Fruit fly (Drosophila melanogaster): ENCODE data around the gene Rbp1.

The Rbp1 gene

dm6 chr3R:10832526-10833165, 48.5 kb downstream of the Rbp1 start (continued):
- no peak for TF ChIP-seq Hr78 (GFP tag; optimal IDR thresholded peaks at IDR 0.05)
- TF ChIP-seq Six4 (GFP tag; optimal IDR thresholded peaks at IDR 0.05) = no peak
- TF ChIP-seq btn (GFP tag; optimal IDR thresholded peaks at IDR 0.05) = no peak
- TF ChIP-seq sim (GFP tag; IDR thresholded peaks at IDR 0.05) = peak; percentile 38; the same call in 1 of the 2 replicates
- peak; percentile 38; the same call in 1 of the 2 replicates for TF ChIP-seq ara (GFP tag; IDR thresholded peaks at IDR 0.05)
- TF ChIP-seq Atf3 (GFP tag; optimal IDR thresholded peaks at IDR 0.05) = no peak
- no peak for TF ChIP-seq onecut (GFP tag; IDR thresholded peaks at IDR 0.05)
- TF ChIP-seq dysf (GFP tag; IDR thresholded peaks at IDR 0.05) = 0 out of 3 replicates have a peak, but pooled peaks have one; percentile 40
- no peak for TF ChIP-seq Camta (GFP tag; optimal IDR thresholded peaks at IDR 0.05)
- peak; percentile 59 for TF ChIP-seq Med (GFP tag)
- TF ChIP-seq CG10321 (GFP tag; IDR thresholded peaks at IDR 0.05) = no peak
- TF ChIP-seq knrl (GFP tag; IDR thresholded peaks at IDR 0.05; ENCODE audit: partially characterized antibody) = no peak
- TF ChIP-seq sisA (GFP tag; IDR thresholded peaks at IDR 0.05) = peak; percentile 56
- no peak for TF ChIP-seq CG12104 (GFP tag; optimal IDR thresholded peaks at IDR 0.05)
- TF ChIP-seq mam (GFP tag; optimal IDR thresholded peaks at IDR 0.05) = no peak
- TF ChIP-seq Aef1 (GFP tag; IDR thresholded peaks at IDR 0.05) = no peak
- no peak for TF ChIP-seq CG9609 (GFP tag; optimal IDR thresholded peaks at IDR 0.05)
- TF ChIP-seq tll (GFP tag; optimal IDR thresholded peaks at IDR 0.05) = no peak
- no peak for TF ChIP-seq MBD-R2 (GFP tag; IDR thresholded peaks at IDR 0.05)
- TF ChIP-seq ase (GFP tag; IDR thresholded peaks at IDR 0.05) = 0 out of 3 replicates have a peak, but pooled peaks have one; percentile 17
- TF ChIP-seq Deaf1 (tag; optimal IDR thresholded peaks at IDR 0.05) = no peak
- TF ChIP-seq sc (optimal IDR thresholded peaks at IDR 0.05) = no peak
- TF ChIP-seq sc (GFP tag; optimal IDR thresholded peaks at IDR 0.05) = no peak
- TF ChIP-seq pros (GFP tag; optimal IDR thresholded peaks at IDR 0.05) = no peak
- no peak for TF ChIP-seq CG30431 (GFP tag; optimal IDR thresholded peaks at IDR 0.05)
- TF ChIP-seq CG11093 (GFP tag; IDR thresholded peaks at IDR 0.05) = no peak
- TF ChIP-seq BtbVII (GFP tag; optimal IDR thresholded peaks at IDR 0.05) = no peak
- no peak for TF ChIP-seq fd3F (GFP tag; optimal IDR thresholded peaks at IDR 0.05)
- TF ChIP-seq CG17359 (tag; optimal IDR thresholded peaks at IDR 0.05) = peak; percentile 8
- TF ChIP-seq Nf-YB (GFP tag; optimal IDR thresholded peaks at IDR 0.05) = no peak
- no peak for TF ChIP-seq corto (GFP tag; optimal IDR thresholded peaks at IDR 0.05)
- TF ChIP-seq Sry-δ (GFP tag; optimal IDR thresholded peaks at IDR 0.05) = no peak
- no peak for TF ChIP-seq zen (tag; optimal IDR thresholded peaks at IDR 0.05)
- peak; percentile 9; the same call in 1 of the 2 replicates for TF ChIP-seq Gsc (GFP tag; IDR thresholded peaks at IDR 0.05)
- TF ChIP-seq CG5953 (GFP tag; IDR thresholded peaks at IDR 0.05) = no peak
- TF ChIP-seq ftz-f1 (GFP tag; optimal IDR thresholded peaks at IDR 0.05) = no peak
- TF ChIP-seq kay (GFP tag; optimal IDR thresholded peaks at IDR 0.05) = no peak
- TF ChIP-seq CG9437 (GFP tag; optimal IDR thresholded peaks at IDR 0.05) = no peak
- TF ChIP-seq D19B (GFP tag; optimal IDR thresholded peaks at IDR 0.05) = no peak
- no peak for TF ChIP-seq pnt (GFP tag; optimal IDR thresholded peaks at IDR 0.05)
- no peak for TF ChIP-seq amos (GFP tag; IDR thresholded peaks at IDR 0.05; ENCODE audit: partially characterized antibody)
- TF ChIP-seq bowl (GFP tag; IDR thresholded peaks at IDR 0.05) = no peak
- TF ChIP-seq CG13624 (GFP tag; optimal IDR thresholded peaks at IDR 0.05) = no peak
- TF ChIP-seq CG16815 (GFP tag; optimal IDR thresholded peaks at IDR 0.05) = no peak
- no peak for TF ChIP-seq CG9876 (GFP tag; optimal IDR thresholded peaks at IDR 0.05)
- no peak for TF ChIP-seq hb (GFP tag; IDR thresholded peaks at IDR 0.05; ENCODE audit: partially characterized antibody)
- TF ChIP-seq CG2116 (GFP tag; optimal IDR thresholded peaks at IDR 0.05) = no peak
- no peak for TF ChIP-seq CG12744 (GFP tag; optimal IDR thresholded peaks at IDR 0.05)
- no peak for TF ChIP-seq C15 (GFP tag; IDR thresholded peaks at IDR 0.05)
- TF ChIP-seq CG15269 (tag; optimal IDR thresholded peaks at IDR 0.05) = no peak
- peak; percentile 24; the same call in 1 of the 2 replicates for TF ChIP-seq lmd (GFP tag; IDR thresholded peaks at IDR 0.05)
